Worm (Caenorhabditis elegans): ENCODE data around the gene cct-1.

cct-1 gene

DNA sequence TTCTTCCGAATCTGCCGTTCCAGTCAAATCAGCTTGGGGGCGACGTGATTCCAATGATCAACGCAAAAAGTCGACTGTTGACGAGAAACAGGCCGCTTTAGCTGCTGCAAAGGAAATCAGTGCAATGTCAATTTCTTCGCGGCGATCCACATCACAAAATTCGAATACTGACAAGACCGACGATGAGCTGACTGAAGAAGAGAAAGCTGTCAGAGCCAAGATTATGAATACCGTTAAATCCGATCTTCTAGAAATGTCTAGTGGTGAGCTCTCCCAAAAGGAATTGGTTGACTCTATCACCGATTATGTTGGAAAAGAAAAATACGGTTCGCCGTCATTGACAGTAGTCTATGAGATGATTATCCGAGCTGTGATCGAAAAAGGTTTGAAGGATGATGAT, 35.0 kb downstream of the cct-1 start:
- TF ChIP-seq rec-8 (tag; optimal IDR thresholded peaks at IDR 0.05) (no peak), K11D2.4 (GFP tag; IDR thresholded peaks at IDR 0.05) (no peak), bed-1 (GFP tag; IDR thresholded peaks at IDR 0.05) (no peak), ztf-18 (tag; optimal IDR thresholded peaks at IDR 0.05) (no peak), fkh-3 (tag; optimal IDR thresholded peaks at IDR 0.05) (no peak), ztf-26 (tag; optimal IDR thresholded peaks at IDR 0.05) (no peak), Y53F4B.3 (GFP tag; IDR thresholded peaks at IDR 0.05) (no peak), let-526 (GFP tag; IDR thresholded peaks at IDR 0.05) (no peak), mxl-1 (tag; optimal IDR thresholded peaks at IDR 0.05) (no peak), egrh-3 (GFP tag; IDR thresholded peaks at IDR 0.05) (no peak)

DNA sequence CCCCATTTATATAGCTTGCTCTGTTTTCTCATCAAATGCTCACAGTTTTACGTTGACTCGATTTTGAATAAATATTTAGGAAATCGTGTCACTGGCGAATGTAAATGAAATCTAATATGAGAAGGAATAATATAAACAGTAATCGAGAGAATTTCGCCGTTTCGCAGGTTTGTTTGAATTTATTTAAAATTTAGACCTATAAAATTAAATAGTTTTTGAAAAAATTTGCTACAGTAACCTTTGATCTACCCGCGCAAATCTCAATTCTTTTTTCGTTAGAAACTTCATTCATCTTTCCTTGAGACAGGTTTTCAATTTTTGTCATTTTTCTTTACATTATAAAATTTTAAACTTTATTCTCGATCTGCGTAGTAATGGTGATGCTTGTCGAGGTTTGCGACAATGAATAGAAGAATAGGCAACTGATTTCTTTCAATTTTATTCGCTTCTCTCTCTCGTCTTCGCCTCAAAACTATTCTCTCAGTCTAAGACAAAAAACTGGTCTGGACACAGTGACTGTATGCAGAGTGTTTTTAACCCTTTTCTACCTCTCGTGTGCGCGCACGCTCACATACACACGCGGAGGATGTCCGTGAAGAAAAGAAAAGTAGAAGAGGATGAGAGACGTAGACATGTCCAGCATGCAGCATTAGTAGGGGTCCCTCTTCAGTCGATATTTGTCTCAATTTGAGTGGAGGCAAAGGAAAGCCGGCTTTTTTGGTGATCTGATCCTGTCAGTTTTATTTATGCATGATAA, 37.2 kb downstream of the cct-1 start, which contains the start of gene dab-1:
TSS of gene dab-1 (plus strand) at position 78 of the 757 bp plus-strand sequence.
- TF ChIP-seq Y53G8AR.9 (GFP tag; conservative IDR thresholded peaks at IDR 0.05) (no peak; the same call in 1 of the 2 replicates), ets-4 (GFP tag; optimal IDR thresholded peaks at IDR 0.05) (no peak), ama-1 (optimal IDR thresholded peaks at IDR 0.05) (no peak), ama-1 (GFP tag; optimal IDR thresholded peaks at IDR 0.05) (no peak), ztf-6 (GFP tag; IDR thresholded peaks at IDR 0.05) (no peak), dpl-1 (GFP tag; optimal IDR thresholded peaks at IDR 0.05) (peak; percentile 54), hlh-26 (GFP tag; conservative IDR thresholded peaks at IDR 0.05) (no peak), lir-1 (GFP tag; conservative IDR thresholded peaks at IDR 0.05) (no peak), repo-1 (tag; optimal IDR thresholded peaks at IDR 0.05) (no peak), ztf-26 (tag; optimal IDR thresholded peaks at IDR 0.05) (no peak), cebp-1 (GFP tag; IDR thresholded peaks at IDR 0.05) (no peak), cebp-1 (tag; optimal IDR thresholded peaks at IDR 0.05) (peak; percentile 4), nfyb-1 (GFP tag; IDR thresholded peaks at IDR 0.05) (no peak), T07F8.4 (tag; optimal IDR thresholded peaks at IDR 0.05) (no peak), lin-26 (GFP tag; IDR thresholded peaks at IDR 0.05) (no peak), hsf-1 (GFP tag; IDR thresholded peaks at IDR 0.05) (no peak), madf-10 (tag; optimal IDR thresholded peaks at IDR 0.05) (no peak), let-526 (GFP tag; IDR thresholded peaks at IDR 0.05) (no peak), madf-6 (GFP tag; IDR thresholded peaks at IDR 0.05) (peak; percentile 94), Y95B8A.8 (GFP tag; IDR thresholded peaks at IDR 0.05) (0 out of 2 replicates have a peak, but pooled peaks have one; percentile 4), F23B12.7 (tag; optimal IDR thresholded peaks at IDR 0.05; ENCODE audit: insufficient read depth) (peak; percentile 5), ceh-27 (GFP tag; optimal IDR thresholded peaks at IDR 0.05) (peak; percentile 2), ztf-25 (GFP tag; IDR thresholded peaks at IDR 0.05) (no peak), F33H1.4 (GFP tag; IDR thresholded peaks at IDR 0.05) (peak; percentile 55), lin-54 (GFP tag; optimal IDR thresholded peaks at IDR 0.05) (peak; percentile 43), madf-8 (GFP tag; conservative IDR thresholded peaks at IDR 0.05) (peak; percentile 83), unc-62 (GFP tag; optimal IDR thresholded peaks at IDR 0.05) (no peak), dox-1 (GFP tag; IDR thresholded peaks at IDR 0.05) (no peak), sptf-2 (GFP tag; optimal IDR thresholded peaks at IDR 0.05) (no peak), lin-40 (tag; optimal IDR thresholded peaks at IDR 0.05) (no peak), nfya-2 (GFP tag; IDR thresholded peaks at IDR 0.05) (no peak), mcd-1 (GFP tag; IDR thresholded peaks at IDR 0.05) (no peak), efl-1 (GFP tag; optimal IDR thresholded peaks at IDR 0.05) (peak; percentile 88), hmg-1.2 (GFP tag; IDR thresholded peaks at IDR 0.05) (peak; percentile 7; the same call in 1 of the 2 replicates), attf-3 (GFP tag; conservative IDR thresholded peaks at IDR 0.05) (no peak), lag-1 (GFP tag; IDR thresholded peaks at IDR 0.05) (no peak), rpc-1 (optimal IDR thresholded peaks at IDR 0.05) (no peak), rpc-1 (tag; optimal IDR thresholded peaks at IDR 0.05) (no peak), T26A5.8 (tag; optimal IDR thresholded peaks at IDR 0.05) (no peak), ZK185.1 (tag; optimal IDR thresholded peaks at IDR 0.05; ENCODE audit: poor library complexity, severe bottlenecking) (no peak)

Data from whole organism, young adult.